Worm (Caenorhabditis elegans): ENCODE data around the gene sec-15.

ce11 chrX:8796699-8797282 is 38.7 kb downstream of the sec-15 start, which contains the start of gene R04E5.7:
- TF ChIP-seq nhr-28 (tag; optimal IDR thresholded peaks at IDR 0.05) (no peak), nhr-237 (tag; optimal IDR thresholded peaks at IDR 0.05) (no peak), unc-62 (GFP tag; optimal IDR thresholded peaks at IDR 0.05) (no peak), pha-4 (tag; optimal IDR thresholded peaks at IDR 0.05) (no peak), snpc-4 (tag; optimal IDR thresholded peaks at IDR 0.05) (no peak), nhr-76 (tag; optimal IDR thresholded peaks at IDR 0.05) (no peak), elt-3 (tag; optimal IDR thresholded peaks at IDR 0.05) (no peak)
